Fruit fly (Drosophila melanogaster): Measurements from ENCODE around the gene CG3638.
A peak's percentile ranks its signal among the peaks of the same experiment; 100 is the strongest.

CG3638 gene

dm6 chrX:1250104-1250503 lies 13.6 kb upstream of the CG3638 start:
- TF ChIP-seq CG8478 (optimal IDR thresholded peaks at IDR 0.05) = no peak
- TF ChIP-seq Dll (optimal IDR thresholded peaks at IDR 0.05) = no peak
- TF ChIP-seq pan (optimal IDR thresholded peaks at IDR 0.05) = no peak
- TF ChIP-seq psq (optimal IDR thresholded peaks at IDR 0.05) = no peak
- TF ChIP-seq usp (GFP tag; optimal IDR thresholded peaks at IDR 0.05) = no peak
- no peak for TF ChIP-seq EcR (GFP tag; optimal IDR thresholded peaks at IDR 0.05)

dm6 chrX:1249612-1250011 lies 13.1 kb upstream of the CG3638 start:
- no peak for TF ChIP-seq EcR (GFP tag; optimal IDR thresholded peaks at IDR 0.05)
- TF ChIP-seq CG8478 (optimal IDR thresholded peaks at IDR 0.05) = no peak
- TF ChIP-seq psq (optimal IDR thresholded peaks at IDR 0.05) = no peak
- no peak for TF ChIP-seq usp (GFP tag; optimal IDR thresholded peaks at IDR 0.05)
- TF ChIP-seq Dll (optimal IDR thresholded peaks at IDR 0.05) = no peak
- TF ChIP-seq pan (optimal IDR thresholded peaks at IDR 0.05) = no peak

- no peak for TF ChIP-seq EcR (GFP tag; optimal IDR thresholded peaks at IDR 0.05)
- TF ChIP-seq psq (optimal IDR thresholded peaks at IDR 0.05) = no peak
- no peak for TF ChIP-seq usp (GFP tag; optimal IDR thresholded peaks at IDR 0.05)
- TF ChIP-seq Dll (optimal IDR thresholded peaks at IDR 0.05) = no peak
- no peak for TF ChIP-seq CG8478 (optimal IDR thresholded peaks at IDR 0.05)
- TF ChIP-seq pan (optimal IDR thresholded peaks at IDR 0.05) = no peak
Measured at dm6 chrX:1248735-1249134, 12.3 kb upstream of the CG3638 start.

- TF ChIP-seq CG8478 (optimal IDR thresholded peaks at IDR 0.05) (no peak), Dll (optimal IDR thresholded peaks at IDR 0.05) (no peak), psq (optimal IDR thresholded peaks at IDR 0.05) (no peak), EcR (GFP tag; optimal IDR thresholded peaks at IDR 0.05) (no peak), pan (optimal IDR thresholded peaks at IDR 0.05) (no peak), usp (GFP tag; optimal IDR thresholded peaks at IDR 0.05) (no peak)
Measured at dm6 chrX:1242049-1242448, 5.6 kb upstream of the CG3638 start.

- no peak for TF ChIP-seq pan (optimal IDR thresholded peaks at IDR 0.05)
- no peak for TF ChIP-seq EcR (GFP tag; optimal IDR thresholded peaks at IDR 0.05)
- no peak for TF ChIP-seq usp (GFP tag; optimal IDR thresholded peaks at IDR 0.05)
- no peak for TF ChIP-seq Dll (optimal IDR thresholded peaks at IDR 0.05)
- no peak for TF ChIP-seq CG8478 (optimal IDR thresholded peaks at IDR 0.05)
- TF ChIP-seq psq (optimal IDR thresholded peaks at IDR 0.05) = no peak
Measured at dm6 chrX:1239832-1240231, 3.3 kb upstream of the CG3638 start, which contains the start of gene CG11403. Gene CG11403, minus strand, starts transcription at chrX:1239884.

dm6 chrX:1235618-1236006 lies 872 bp downstream of the CG3638 start:
- TF ChIP-seq usp (GFP tag; optimal IDR thresholded peaks at IDR 0.05) = no peak
- no peak for TF ChIP-seq EcR (GFP tag; optimal IDR thresholded peaks at IDR 0.05)
- no peak for TF ChIP-seq Dll (optimal IDR thresholded peaks at IDR 0.05)
- TF ChIP-seq pan (optimal IDR thresholded peaks at IDR 0.05) = no peak
- TF ChIP-seq CG8478 (optimal IDR thresholded peaks at IDR 0.05) = no peak
- no peak for TF ChIP-seq psq (optimal IDR thresholded peaks at IDR 0.05)

dm6 chrX:1234817-1235617 lies 1.5 kb downstream of the CG3638 start:
- TF ChIP-seq Dll (optimal IDR thresholded peaks at IDR 0.05) (peak; percentile 3), EcR (GFP tag; optimal IDR thresholded peaks at IDR 0.05) (no peak), CG8478 (optimal IDR thresholded peaks at IDR 0.05) (no peak), psq (optimal IDR thresholded peaks at IDR 0.05) (no peak), pan (optimal IDR thresholded peaks at IDR 0.05) (peak; percentile 59)

dm6 chrX:1233989-1234388 lies 2.5 kb downstream of the CG3638 start:
- TF ChIP-seq psq (optimal IDR thresholded peaks at IDR 0.05) (no peak), usp (GFP tag; optimal IDR thresholded peaks at IDR 0.05) (no peak), CG8478 (optimal IDR thresholded peaks at IDR 0.05) (no peak), pan (optimal IDR thresholded peaks at IDR 0.05) (no peak), Dll (optimal IDR thresholded peaks at IDR 0.05) (no peak), EcR (GFP tag; optimal IDR thresholded peaks at IDR 0.05) (no peak)

dm6 chrX:1232533-1233212 lies 3.8 kb downstream of the CG3638 start:
- no peak for TF ChIP-seq psq (optimal IDR thresholded peaks at IDR 0.05)
- no peak for TF ChIP-seq usp (GFP tag; optimal IDR thresholded peaks at IDR 0.05)
- no peak for TF ChIP-seq CG8478 (optimal IDR thresholded peaks at IDR 0.05)
- peak; percentile 31 for TF ChIP-seq Dll (optimal IDR thresholded peaks at IDR 0.05)
- TF ChIP-seq EcR (GFP tag; optimal IDR thresholded peaks at IDR 0.05) = no peak
- TF ChIP-seq pan (optimal IDR thresholded peaks at IDR 0.05) = no peak

- TF ChIP-seq Dll (optimal IDR thresholded peaks at IDR 0.05) = no peak
- no peak for TF ChIP-seq usp (GFP tag; optimal IDR thresholded peaks at IDR 0.05)
- no peak for TF ChIP-seq CG8478 (optimal IDR thresholded peaks at IDR 0.05)
- no peak for TF ChIP-seq EcR (GFP tag; optimal IDR thresholded peaks at IDR 0.05)
- no peak for TF ChIP-seq psq (optimal IDR thresholded peaks at IDR 0.05)
- TF ChIP-seq pan (optimal IDR thresholded peaks at IDR 0.05) = no peak
Measured at dm6 chrX:1231707-1232106, 4.8 kb downstream of the CG3638 start.

dm6 chrX:1229567-1229966 lies 6.9 kb downstream of the CG3638 start:
- no peak for TF ChIP-seq usp (GFP tag; optimal IDR thresholded peaks at IDR 0.05)
- no peak for TF ChIP-seq psq (optimal IDR thresholded peaks at IDR 0.05)
- TF ChIP-seq Dll (optimal IDR thresholded peaks at IDR 0.05) = no peak
- no peak for TF ChIP-seq EcR (GFP tag; optimal IDR thresholded peaks at IDR 0.05)
- TF ChIP-seq pan (optimal IDR thresholded peaks at IDR 0.05) = no peak
- TF ChIP-seq CG8478 (optimal IDR thresholded peaks at IDR 0.05) = no peak

- TF ChIP-seq CG8478 (optimal IDR thresholded peaks at IDR 0.05) (no peak), Dll (optimal IDR thresholded peaks at IDR 0.05) (no peak), EcR (GFP tag; optimal IDR thresholded peaks at IDR 0.05) (no peak), usp (GFP tag; optimal IDR thresholded peaks at IDR 0.05) (no peak)
Measured at dm6 chrX:1229098-1229497, 7.4 kb downstream of the CG3638 start.
